Fruit fly (Drosophila melanogaster) Kc167 (cell line): ENCODE measurements around the gene CG2865.

Experiments used
- Sin3A ChIP-seq: fragments of >200 bp; optimal IDR thresholded peaks from 2 replicates; lab custom pipeline; 2018; ENCODE audit warnings: missing external identifiers
- h ChIP-seq: fragments of >200 bp; optimal IDR thresholded peaks from 3 replicates; lab custom pipeline; 2018; ENCODE audit warnings: missing external identifiers
- insv ChIP-seq: fragments of >200 bp; optimal IDR thresholded peaks from 3 replicates; lab custom pipeline; 2018; ENCODE audit warnings: missing external identifiers
- psq ChIP-seq: fragments of >200 bp; optimal IDR thresholded peaks from 2 replicates; lab custom pipeline; 2017; ENCODE audit warnings: missing external identifiers
- ttk ChIP-seq: sonication (Bioruptor generic); optimal IDR thresholded peaks from 2 replicates; lab custom pipeline; 2017; ENCODE audit warnings: missing external identifiers

DNA sequence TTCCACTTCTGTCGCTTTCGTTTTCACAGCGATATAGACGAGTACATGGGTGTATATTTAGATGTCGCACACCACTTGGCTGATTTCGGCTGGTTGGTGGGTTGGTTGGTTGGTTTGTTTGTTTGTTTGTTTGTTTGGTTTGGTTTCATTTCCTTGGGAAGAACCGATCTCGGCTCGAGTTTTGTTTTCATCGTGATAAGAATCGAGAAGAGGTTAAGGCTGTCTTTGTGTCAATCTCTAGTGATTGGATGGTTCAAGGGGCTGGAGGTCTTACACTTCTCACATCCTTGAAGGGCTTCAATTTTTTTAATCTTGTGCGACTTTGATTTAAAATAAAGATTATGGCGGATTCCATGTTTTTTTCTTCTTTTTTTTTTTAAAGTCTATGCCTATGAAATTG, 39.6 kb upstream of the CG2865 start:
- TF ChIP-seq insv (no peak), Sin3A (lab: Kevin White, UChicago) (no peak), h (lab: Kevin White, UChicago) (no peak), psq (lab: Kevin White, UChicago) (no peak), ttk (no peak)
